Fruit fly (Drosophila melanogaster) Kc167 (cell line): ENCODE data around the gene CG6733.

Experiments used
- Sin3A ChIP-seq: fragments of >200 bp; optimal IDR thresholded peaks from 2 replicates; lab custom pipeline; 2018; ENCODE audit warnings: missing external identifiers
- insv ChIP-seq: fragments of >200 bp; optimal IDR thresholded peaks from 3 replicates; lab custom pipeline; 2018; ENCODE audit warnings: missing external identifiers
- psq ChIP-seq: fragments of >200 bp; optimal IDR thresholded peaks from 2 replicates; lab custom pipeline; 2017; ENCODE audit warnings: missing external identifiers
- ttk ChIP-seq: sonication (Bioruptor generic); optimal IDR thresholded peaks from 2 replicates; lab custom pipeline; 2017; ENCODE audit warnings: missing external identifiers

DNA sequence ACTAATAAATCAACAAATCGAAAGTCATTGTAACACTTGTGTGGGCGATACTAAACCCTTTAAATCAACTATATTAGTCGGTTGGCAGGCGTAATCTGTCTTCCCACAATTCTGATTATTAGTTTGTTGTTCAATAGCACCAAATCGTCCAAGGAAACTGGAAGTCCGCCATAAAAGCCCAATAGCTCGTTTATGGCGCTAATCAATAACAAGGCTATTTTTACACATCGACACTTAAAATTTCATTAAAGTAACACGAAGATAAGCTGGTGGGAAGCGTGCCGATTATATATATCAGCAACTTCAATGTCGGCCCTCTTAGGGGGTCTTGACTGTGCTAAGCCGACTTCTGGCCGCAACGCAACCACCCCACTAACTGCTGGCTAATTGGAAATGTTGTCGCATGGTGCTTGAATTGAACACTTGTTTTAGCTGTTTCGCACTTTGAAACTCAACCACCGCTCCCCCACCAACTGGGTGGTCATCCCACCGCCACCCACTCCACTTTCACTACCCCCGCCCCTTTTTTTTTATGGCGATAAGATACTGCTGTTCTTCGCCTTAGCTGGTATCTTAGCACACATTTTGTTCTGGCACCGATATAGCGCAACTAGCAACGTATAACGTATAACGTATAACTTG is 41.6 kb downstream of the CG6733 start:
- TF ChIP-seq Sin3A = no peak
- no peak for TF ChIP-seq ttk (lab: Kevin White, UChicago)
- TF ChIP-seq psq (lab: Kevin White, UChicago) = no peak
- TF ChIP-seq insv (lab: Kevin White, UChicago) = no peak
